Worm (Caenorhabditis elegans) whole organism, midembryonic: ENCODE results near the gene cysl-4.

Experiments
- T22C8.4 ChIP-seq: fragments of 200-800 bp; sonication (Bioruptor generic); IDR thresholded peaks from 2 replicates; pipeline ENCODE4 v1.3.6; 2022; ENCODE audit warnings: missing genetic modification characterization, missing compliant biosample characterization
- cog-1 ChIP-seq: sonication (generic microtip); optimal IDR thresholded peaks from 2 replicates; lab custom pipeline; 2016; ENCODE audit warnings: missing genetic modification characterization, missing compliant biosample characterization
- flt-1 ChIP-seq: fragments of 200-800 bp; sonication (Bioruptor generic); IDR thresholded peaks from 2 replicates; pipeline ENCODE4 v1.3.6; 2022; ENCODE audit warnings: missing genetic modification characterization, missing compliant biosample characterization
- klf-2 ChIP-seq: fragments of 200-800 bp; sonication (Bioruptor generic); conservative IDR thresholded peaks from 2 replicates; pipeline ENCODE4 v1.3.6; 2022; ENCODE audit warnings: missing genetic modification reagents, missing genetic modification characterization, missing compliant biosample characterization
- med-1 ChIP-seq: sonication (generic microtip); optimal IDR thresholded peaks from 2 replicates; lab custom pipeline; 2017; ENCODE audit warnings: missing genetic modification characterization, mild to moderate bottlenecking, missing compliant biosample characterization, antibody characterized with exemption, missing genetic modification reagents; ENCODE audit not compliant: insufficient read depth
- ref-1 ChIP-seq: fragments of 200-800 bp; sonication (Bioruptor generic); conservative IDR thresholded peaks from 2 replicates; pipeline ENCODE4 v1.3.6; 2022; ENCODE audit warnings: missing genetic modification reagents, missing genetic modification characterization, missing compliant biosample characterization
- tab-1 ChIP-seq: fragments of 200-800 bp; sonication (Bioruptor generic); IDR thresholded peaks from 2 replicates; pipeline ENCODE4 v1.3.6; 2022; ENCODE audit warnings: missing genetic modification characterization, missing compliant biosample characterization
- ztf-23 ChIP-seq: fragments of 200-800 bp; sonication (Bioruptor generic); IDR thresholded peaks from 2 replicates; pipeline ENCODE4 v1.3.6; 2022; ENCODE audit warnings: missing genetic modification reagents, missing genetic modification characterization, missing compliant biosample characterization
- ztf-29 ChIP-seq: fragments of 200-800 bp; sonication (Bioruptor generic); IDR thresholded peaks from 2 replicates; pipeline ENCODE4 v1.3.6; 2022; ENCODE audit warnings: missing genetic modification reagents, missing genetic modification characterization, missing compliant biosample characterization

cysl-4 gene

DNA sequence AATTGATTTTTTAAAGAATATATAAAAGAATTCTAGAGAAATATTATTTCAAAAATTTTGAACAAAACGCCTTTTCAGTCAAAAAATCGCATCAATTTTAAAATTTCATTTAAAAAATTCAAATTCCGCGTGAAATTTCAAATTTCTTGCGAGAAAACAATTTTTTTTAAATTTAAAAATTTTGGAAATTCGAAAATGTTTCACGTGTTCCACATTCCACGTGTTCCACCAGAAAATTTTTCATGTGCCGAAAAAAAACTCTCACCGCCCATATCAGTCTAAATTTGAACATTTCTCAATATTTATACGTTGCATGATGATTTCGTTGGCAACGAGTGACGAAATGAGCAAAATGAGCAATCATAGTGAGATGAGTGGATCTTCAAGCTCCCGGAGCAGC is 29.7 kb upstream of the cysl-4 start, which contains the start of gene fbxa-201:
Gene fbxa-201, plus strand, starts transcription at position 301 of the 400 bp plus-strand sequence.
- TF ChIP-seq cog-1 (no peak), med-1 (no peak), ref-1 (GFP tag; lab: Robert Waterston, UW) (no peak), ztf-29 (GFP tag; lab: Robert Waterston, UW) (no peak), ztf-23 (GFP tag; lab: Robert Waterston, UW) (no peak), flt-1 (GFP tag; lab: Robert Waterston, UW) (no peak), tab-1 (GFP tag; lab: Robert Waterston, UW) (no peak), klf-2 (GFP tag; lab: Robert Waterston, UW) (no peak), T22C8.4 (GFP tag; lab: Robert Waterston, UW) (no peak)

DNA sequence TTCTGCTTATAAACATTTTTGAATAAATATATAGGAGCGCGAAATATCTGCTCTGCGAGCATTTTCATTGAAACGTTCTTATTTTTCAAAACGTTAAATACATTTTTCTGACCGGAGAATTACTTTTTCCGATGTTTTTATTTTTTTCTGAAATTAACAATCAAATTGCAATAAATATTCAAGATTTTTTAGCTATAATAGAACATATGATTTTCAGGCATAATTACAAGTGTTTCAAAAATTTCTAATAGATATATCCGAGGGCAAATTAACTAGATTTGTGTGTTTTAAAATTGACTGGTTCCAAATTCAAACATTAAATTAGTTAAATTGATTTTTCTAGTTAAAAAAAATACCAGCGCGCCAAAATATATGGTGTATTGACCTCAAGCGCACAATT is 25.8 kb upstream of the cysl-4 start, which contains the start of gene T08B1.4:
Gene T08B1.4, plus strand, starts transcription at position 301 of the 400 bp plus-strand sequence.
- TF ChIP-seq cog-1: no peak
- TF ChIP-seq flt-1 (GFP tag; lab: Robert Waterston, UW): no peak
- no peak for TF ChIP-seq ref-1 (GFP tag; lab: Robert Waterston, UW)
- TF ChIP-seq med-1: no peak
- TF ChIP-seq klf-2 (GFP tag; lab: Robert Waterston, UW): no peak
- no peak for TF ChIP-seq ztf-29 (GFP tag; lab: Robert Waterston, UW)
- no peak for TF ChIP-seq tab-1 (GFP tag; lab: Robert Waterston, UW)
- no peak for TF ChIP-seq T22C8.4 (GFP tag; lab: Robert Waterston, UW)
- TF ChIP-seq ztf-23 (GFP tag; lab: Robert Waterston, UW): no peak

DNA sequence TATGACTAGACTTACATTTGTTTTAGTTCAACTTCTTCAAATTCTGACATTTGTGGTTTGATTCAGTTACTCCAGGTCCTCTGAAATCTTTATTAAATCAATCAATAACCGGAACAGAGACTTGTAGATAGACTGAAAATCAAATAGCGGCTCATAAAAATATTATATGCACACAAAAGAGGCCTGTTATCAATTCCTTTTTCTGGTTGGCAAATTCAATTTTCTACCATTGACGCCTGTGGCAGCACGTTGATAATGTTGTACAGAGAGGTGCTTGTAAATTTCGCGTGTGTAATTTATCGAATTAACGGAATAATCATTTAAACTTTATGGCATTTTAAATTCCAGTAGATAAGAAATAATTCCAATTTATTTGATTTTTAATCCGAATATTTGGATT is 17.8 kb upstream of the cysl-4 start, which contains the start of gene T08B1.1:
Gene T08B1.1, minus strand, starts transcription at position 92 of the 400 bp plus-strand sequence.
- TF ChIP-seq ztf-29 (GFP tag; lab: Robert Waterston, UW) (no peak), med-1 (no peak), ztf-23 (GFP tag; lab: Robert Waterston, UW) (no peak), klf-2 (GFP tag; lab: Robert Waterston, UW) (no peak), ref-1 (GFP tag; lab: Robert Waterston, UW) (no peak)

DNA sequence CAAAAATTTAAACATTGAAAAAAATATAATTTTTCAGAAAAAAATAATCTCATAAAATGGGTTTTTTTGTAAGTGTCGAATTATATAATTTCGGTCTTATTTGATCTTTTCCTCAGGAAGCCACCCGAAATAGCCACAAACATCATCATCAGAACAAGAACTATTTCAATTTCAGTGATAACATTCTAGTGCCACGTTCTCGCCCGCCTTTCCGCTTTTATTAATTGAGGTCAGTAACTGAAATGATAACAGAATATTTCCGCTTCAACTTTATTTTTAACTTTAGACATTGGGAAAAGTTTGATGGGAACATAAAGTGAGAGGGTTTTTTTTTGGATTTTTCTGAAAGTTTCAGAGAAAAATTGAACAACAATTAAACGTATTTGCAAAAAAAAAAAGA is 15.5 kb upstream of the cysl-4 start:
- no peak for TF ChIP-seq med-1
- TF ChIP-seq ztf-23 (GFP tag; lab: Robert Waterston, UW): no peak
- TF ChIP-seq klf-2 (GFP tag; lab: Robert Waterston, UW): no peak
- no peak for TF ChIP-seq tab-1 (GFP tag; lab: Robert Waterston, UW)
- TF ChIP-seq cog-1: no peak
- TF ChIP-seq ref-1 (GFP tag; lab: Robert Waterston, UW): no peak
- TF ChIP-seq T22C8.4 (GFP tag; lab: Robert Waterston, UW): no peak
- no peak for TF ChIP-seq ztf-29 (GFP tag; lab: Robert Waterston, UW)
- no peak for TF ChIP-seq flt-1 (GFP tag; lab: Robert Waterston, UW)

DNA sequence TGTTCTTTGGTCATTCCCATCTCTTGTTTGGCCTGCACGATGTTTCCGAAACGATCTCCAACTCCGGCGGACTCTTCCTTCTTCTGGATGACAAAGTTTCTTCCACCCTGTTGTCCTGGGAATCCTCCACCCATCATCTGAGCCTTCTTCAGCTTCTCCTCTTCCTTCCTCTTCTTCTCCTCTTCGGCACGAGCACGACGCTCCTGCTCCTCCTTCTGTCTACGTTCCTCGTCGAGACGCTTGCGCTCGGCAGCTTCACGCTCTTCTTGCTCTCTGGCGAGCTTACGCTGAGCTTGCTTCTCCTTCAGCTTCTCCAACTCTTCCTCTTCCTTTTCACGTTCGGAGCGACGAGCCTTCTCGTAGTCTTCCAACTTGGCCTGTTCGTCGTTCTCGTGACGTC is 13.4 kb upstream of the cysl-4 start:
- TF ChIP-seq ztf-29 (GFP tag; lab: Robert Waterston, UW) (no peak), cog-1 (no peak), ztf-23 (GFP tag; lab: Robert Waterston, UW) (no peak), ref-1 (GFP tag; lab: Robert Waterston, UW) (no peak), med-1 (no peak), flt-1 (GFP tag; lab: Robert Waterston, UW) (no peak), T22C8.4 (GFP tag; lab: Robert Waterston, UW) (no peak), klf-2 (GFP tag; lab: Robert Waterston, UW) (no peak), tab-1 (GFP tag; lab: Robert Waterston, UW) (no peak)

DNA sequence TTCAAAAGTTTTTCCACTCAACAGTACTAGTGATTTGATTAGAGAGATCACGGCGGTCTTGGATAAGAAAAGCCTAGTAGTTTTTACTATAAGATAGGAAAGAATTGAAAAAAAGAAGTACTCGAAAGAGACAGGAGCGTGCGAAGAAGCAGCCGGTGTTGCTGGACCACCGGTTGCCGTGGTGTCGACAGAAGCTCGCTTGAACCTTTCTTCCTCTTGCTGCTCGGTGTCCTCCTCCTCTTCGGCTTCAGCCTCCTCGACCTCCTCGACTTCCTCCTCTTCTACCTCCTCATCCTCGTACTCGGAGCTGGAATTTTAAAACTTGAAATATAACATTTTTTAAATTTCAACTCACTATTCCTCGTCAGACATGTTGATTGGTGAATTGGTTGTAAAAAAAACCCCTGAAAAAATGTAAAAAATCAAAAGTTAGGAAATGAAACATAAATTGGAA is 12.2 kb upstream of the cysl-4 start, which contains the start of gene tnt-4:
Gene tnt-4, minus strand, starts transcription at position 404 of the 454 bp plus-strand sequence.
- TF ChIP-seq ref-1 (GFP tag; lab: Robert Waterston, UW) (no peak), cog-1 (no peak), ztf-23 (GFP tag; lab: Robert Waterston, UW) (no peak), tab-1 (GFP tag; lab: Robert Waterston, UW) (no peak), ztf-29 (GFP tag; lab: Robert Waterston, UW) (no peak), med-1 (no peak), klf-2 (GFP tag; lab: Robert Waterston, UW) (no peak), T22C8.4 (GFP tag; lab: Robert Waterston, UW) (no peak), flt-1 (GFP tag; lab: Robert Waterston, UW) (no peak)

DNA sequence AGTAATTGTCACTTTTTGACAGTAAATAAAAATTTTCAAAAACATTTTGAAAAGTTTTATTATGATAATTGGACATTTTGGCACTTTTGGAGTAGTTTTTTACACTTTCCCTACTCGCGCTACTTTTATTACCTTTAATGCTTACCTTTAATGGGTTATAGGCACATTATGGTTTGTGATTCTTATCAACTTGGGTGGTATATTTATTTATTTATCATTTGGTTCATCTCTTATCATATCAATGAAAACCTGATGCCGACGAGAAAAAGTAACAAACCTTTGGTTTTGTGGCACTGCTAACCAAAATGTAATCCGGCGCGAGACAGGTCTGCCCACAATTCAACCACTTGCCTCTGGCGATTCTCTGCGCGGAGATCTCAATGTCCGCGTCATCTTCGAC is 6.4 kb upstream of the cysl-4 start:
- TF ChIP-seq cog-1 (no peak), med-1 (no peak), flt-1 (GFP tag; lab: Robert Waterston, UW) (no peak), ztf-29 (GFP tag; lab: Robert Waterston, UW) (no peak), ztf-23 (GFP tag; lab: Robert Waterston, UW) (no peak), tab-1 (GFP tag; lab: Robert Waterston, UW) (no peak), klf-2 (GFP tag; lab: Robert Waterston, UW) (no peak)

DNA sequence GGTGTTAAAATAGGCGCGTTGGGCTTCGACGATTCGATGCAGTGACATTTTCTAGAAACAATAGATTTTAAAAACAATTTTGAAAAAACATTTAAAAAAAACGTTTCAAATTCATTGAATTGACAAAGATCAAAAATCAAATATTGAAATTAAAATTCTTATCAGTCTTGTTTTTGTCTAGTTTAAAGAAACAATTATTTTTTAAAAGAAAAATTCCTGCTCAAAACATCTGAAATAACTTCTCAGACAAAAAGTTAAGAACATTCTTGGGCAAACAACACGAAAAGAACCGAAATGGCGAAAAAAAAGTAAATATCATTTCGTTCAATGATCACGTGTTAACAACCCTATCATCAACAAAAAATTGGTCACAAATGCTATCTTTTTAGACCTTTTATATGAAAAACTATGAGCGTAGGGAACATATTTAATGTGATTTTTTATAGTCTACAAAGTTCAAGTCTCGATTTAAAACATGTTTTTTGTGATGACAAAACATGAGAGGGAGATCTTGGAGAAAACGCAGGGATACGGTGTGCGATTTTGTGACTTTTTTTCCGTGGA is 5.1 kb upstream of the cysl-4 start, which contains the start of gene alh-5:
Gene alh-5, minus strand, starts transcription at position 51 of the 564 bp plus-strand sequence.
- TF ChIP-seq ztf-23 (GFP tag; lab: Robert Waterston, UW): no peak
- TF ChIP-seq ref-1 (GFP tag; lab: Robert Waterston, UW): no peak
- TF ChIP-seq klf-2 (GFP tag; lab: Robert Waterston, UW): no peak
- TF ChIP-seq tab-1 (GFP tag; lab: Robert Waterston, UW): no peak
- TF ChIP-seq med-1: no peak

DNA sequence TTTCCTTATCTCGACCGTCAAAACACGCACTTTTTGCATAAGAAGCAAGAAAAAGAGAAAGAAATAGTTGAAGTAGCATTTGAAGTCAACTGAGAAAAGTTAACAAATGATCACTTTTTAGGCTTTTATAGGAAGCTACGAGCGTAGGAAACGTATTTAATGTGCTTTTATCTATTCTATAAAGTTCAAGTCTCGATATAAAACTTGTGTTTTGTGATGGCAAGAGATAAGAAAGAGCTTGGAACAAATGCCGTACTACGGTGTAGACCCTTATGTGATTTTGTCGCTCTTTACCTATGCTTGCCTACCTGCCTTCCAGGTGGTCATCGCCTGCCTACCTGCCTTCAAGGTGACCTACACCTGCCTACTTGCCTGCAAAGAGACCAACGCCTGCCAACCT is 530 bp upstream of the cysl-4 start, which contains the start of gene clec-206:
Gene clec-206, minus strand, starts transcription at position 101 of the 400 bp plus-strand sequence.
- TF ChIP-seq T22C8.4 (GFP tag; lab: Robert Waterston, UW) (no peak), flt-1 (GFP tag; lab: Robert Waterston, UW) (no peak), ref-1 (GFP tag; lab: Robert Waterston, UW) (no peak), ztf-23 (GFP tag; lab: Robert Waterston, UW) (no peak), klf-2 (GFP tag; lab: Robert Waterston, UW) (no peak), med-1 (no peak), cog-1 (no peak), tab-1 (GFP tag; lab: Robert Waterston, UW) (no peak), ztf-29 (GFP tag; lab: Robert Waterston, UW) (no peak)
